Worm (Caenorhabditis elegans) whole organism, L4 larva: ENCODE results near the gene dhs-19.
A peak's percentile ranks its signal among the peaks of the same experiment; 100 is the strongest.
"Not testable (repeated sequence)": the region's sequence is repeated elsewhere in the genome, so short reads cannot be mapped to it uniquely, and the experiment has no call there.

Experiments
- F26F4.8 ChIP-seq: fragments of 200-800 bp; sonication (Bioruptor generic); conservative IDR thresholded peaks from 2 replicates; pipeline ENCODE4 v1.3.6; 2022; ENCODE audit warnings: missing genetic modification characterization, missing compliant biosample characterization
- Y105C5A.15 ChIP-seq: fragments of 200-800 bp; sonication (Bioruptor generic); IDR thresholded peaks from 2 replicates; pipeline ENCODE4 v1.3.6; 2022; ENCODE audit warnings: missing genetic modification characterization, missing compliant biosample characterization
- ZK337.2 ChIP-seq: fragments of 200-800 bp; sonication (Bioruptor generic); IDR thresholded peaks from 2 replicates; pipeline ENCODE4 v1.3.6; 2022; ENCODE audit warnings: missing genetic modification reagents, missing genetic modification characterization, missing compliant biosample characterization
- ZK546.5 ChIP-seq, 2 experiments: sonication (generic microtip); optimal IDR thresholded peaks; 2 replicates each; lab custom pipeline; 2017; ENCODE audit warnings: missing biosample characterization in 2 of 2, missing genetic modification characterization in 2 of 2
- aha-1 ChIP-seq: fragments of 150-350 bp; peaks from one replicate; lab custom pipeline; 2014; ENCODE audit warnings: missing biosample characterization, missing genetic modification characterization
- ama-1 ChIP-seq: fragments of 150-350 bp; optimal IDR thresholded peaks from 2 replicates; lab custom pipeline; 2014; ENCODE audit warnings: inconsistent platforms, mixed read lengths
- ceh-32 ChIP-seq: sonication (generic microtip); optimal IDR thresholded peaks from 2 replicates; lab custom pipeline; 2016; ENCODE audit warnings: mild to moderate bottlenecking, missing genetic modification characterization, missing compliant biosample characterization; ENCODE audit not compliant: poor library complexity
- ceh-44 ChIP-seq: fragments of 200-800 bp; sonication (Bioruptor generic); IDR thresholded peaks from 2 replicates; pipeline ENCODE4 v1.3.6; 2022; ENCODE audit warnings: missing genetic modification reagents, missing genetic modification characterization, missing compliant biosample characterization
- ceh-82 ChIP-seq: sonication (generic microtip); optimal IDR thresholded peaks from 2 replicates; lab custom pipeline; 2017; ENCODE audit warnings: missing biosample characterization, missing genetic modification characterization
- ctbp-1 ChIP-seq: fragments of 200-800 bp; sonication (Bioruptor generic); IDR thresholded peaks from 2 replicates; pipeline ENCODE4 v1.3.6; 2022; ENCODE audit warnings: missing genetic modification reagents, missing genetic modification characterization, missing compliant biosample characterization
- daf-16 ChIP-seq, 3 experiments: sonication (generic microtip); optimal IDR thresholded peaks; 2 replicates each; lab custom pipeline; 2016 to 2017; ENCODE audit warnings: missing genetic modification characterization in 3 of 3, missing genetic modification reagents in 3 of 3, mild to moderate bottlenecking in 2 of 3, missing compliant biosample characterization in 2 of 3, missing biosample characterization in 1 of 3, moderate library complexity in 1 of 3
- daf-8 ChIP-seq: fragments of 200-800 bp; sonication (Bioruptor generic); IDR thresholded peaks from 2 replicates; pipeline ENCODE4 v1.3.6; 2022; ENCODE audit warnings: missing genetic modification characterization, missing compliant biosample characterization
- dmd-6 ChIP-seq: fragments of 200-800 bp; sonication (Bioruptor generic); IDR thresholded peaks from 2 replicates; pipeline ENCODE4 v1.3.6; 2022; ENCODE audit warnings: missing genetic modification reagents, missing genetic modification characterization, missing compliant biosample characterization
- dmd-8 ChIP-seq: fragments of 200-800 bp; sonication (Bioruptor generic); IDR thresholded peaks from 2 replicates; pipeline ENCODE4 v1.3.6; 2022; ENCODE audit warnings: missing genetic modification characterization, missing compliant biosample characterization
- egl-43 ChIP-seq: fragments of 200-800 bp; sonication (Bioruptor generic); IDR thresholded peaks from 2 replicates; pipeline ENCODE4 v1.3.6; 2022; ENCODE audit warnings: missing genetic modification reagents, missing genetic modification characterization, missing compliant biosample characterization
- fos-1 ChIP-seq: fragments of 150-350 bp; optimal IDR thresholded peaks from 2 replicates; lab custom pipeline; 2014; ENCODE audit warnings: missing biosample characterization, missing genetic modification characterization
- hlh-11 ChIP-seq: fragments of 200-800 bp; sonication (Bioruptor generic); optimal IDR thresholded peaks from 2 replicates; lab custom pipeline; 2018; ENCODE audit warnings: mild to moderate bottlenecking, missing genetic modification characterization, missing compliant biosample characterization
- hmg-1.1 ChIP-seq: fragments of 200-800 bp; sonication (Bioruptor generic); IDR thresholded peaks from 2 replicates; pipeline ENCODE4 v1.3.6; 2022; ENCODE audit warnings: missing genetic modification reagents, missing genetic modification characterization, missing compliant biosample characterization
- jun-1 ChIP-seq: fragments of 150-350 bp; optimal IDR thresholded peaks from 2 replicates; lab custom pipeline; 2014; ENCODE audit warnings: missing biosample characterization, missing genetic modification reagents, missing genetic modification characterization
- lin-15B ChIP-seq: fragments of 150-350 bp; sonication (generic microtip); optimal IDR thresholded peaks from 3 replicates; lab custom pipeline; 2014; ENCODE audit warnings: missing biosample characterization, missing genetic modification characterization
- lin-29 ChIP-seq: fragments of 200-800 bp; sonication (Bioruptor generic); IDR thresholded peaks from 2 replicates; pipeline ENCODE4 v1.3.6; 2022; ENCODE audit warnings: missing genetic modification reagents, missing genetic modification characterization, missing compliant biosample characterization
- lin-39 ChIP-seq: fragments of 150-350 bp; optimal IDR thresholded peaks from 2 replicates; lab custom pipeline; 2014; ENCODE audit warnings: missing biosample characterization, missing genetic modification reagents, missing genetic modification characterization
- madf-5 ChIP-seq, 2 experiments: fragments of 200-800 bp; sonication (Bioruptor generic); IDR thresholded peaks; 2 replicates each; pipeline ENCODE4 v1.3.6; 2022; ENCODE audit warnings: missing compliant biosample characterization in 2 of 2, missing genetic modification characterization in 2 of 2
- mdl-1 ChIP-seq, 2 experiments: fragments of 150-350 bp in 1 of 2; sonication (generic microtip) in 1 of 2; optimal IDR thresholded peaks; 2 replicates each; lab custom pipeline; 2014 to 2017; ENCODE audit warnings: missing biosample characterization in 2 of 2, missing genetic modification characterization in 2 of 2
- mep-1 ChIP-seq: fragments of 150-350 bp; sonication (generic microtip); optimal IDR thresholded peaks from 3 replicates; lab custom pipeline; 2014; ENCODE audit warnings: missing biosample characterization, missing genetic modification characterization
- mes-2 ChIP-seq: sonication (generic microtip); optimal IDR thresholded peaks from 2 replicates; lab custom pipeline; 2016; ENCODE audit warnings: missing genotype, mild to moderate bottlenecking, missing genetic modification characterization, missing compliant biosample characterization; ENCODE audit not compliant: poor library complexity, severe bottlenecking
- mxl-3 ChIP-seq: fragments of 200-800 bp; sonication (Bioruptor generic); optimal IDR thresholded peaks from 2 replicates; lab custom pipeline; 2018; ENCODE audit warnings: mild to moderate bottlenecking, missing genetic modification characterization, missing compliant biosample characterization
- nhr-42 ChIP-seq: fragments of 200-800 bp; sonication (Bioruptor generic); IDR thresholded peaks from 2 replicates; pipeline ENCODE4 v1.3.6; 2022; ENCODE audit warnings: missing genetic modification characterization, missing compliant biosample characterization
- nhr-48 ChIP-seq: sonication (generic microtip); optimal IDR thresholded peaks from 2 replicates; lab custom pipeline; 2016; ENCODE audit warnings: mild to moderate bottlenecking, missing genetic modification characterization, missing compliant biosample characterization
- nhr-6 ChIP-seq: fragments of 150-350 bp; optimal IDR thresholded peaks from 2 replicates; lab custom pipeline; 2014; ENCODE audit warnings: missing biosample characterization, missing genetic modification characterization
- nhr-77 ChIP-seq: fragments of 150-350 bp; optimal IDR thresholded peaks from 2 replicates; lab custom pipeline; 2014; ENCODE audit warnings: missing biosample characterization, missing genetic modification characterization
- pha-4 ChIP-seq, 2 experiments: fragments of 150-350 bp in 1 of 2; fragments of 200-800 bp in 1 of 2; sonication (Bioruptor generic) in 1 of 2; IDR thresholded peaks in 1 of 2; optimal IDR thresholded peaks in 1 of 2; 2 replicates each; pipeline versions ENCODE4 v1.3.6 to Lab custom; 2014 to 2022; ENCODE audit warnings: missing genetic modification characterization in 2 of 2, missing genetic modification reagents in 2 of 2, missing biosample characterization in 1 of 2, missing compliant biosample characterization in 1 of 2
- php-3 ChIP-seq: fragments of 200-800 bp; sonication (Bioruptor generic); IDR thresholded peaks from 2 replicates; pipeline ENCODE4 v1.3.6; 2022; ENCODE audit warnings: missing genetic modification reagents, missing genetic modification characterization, missing compliant biosample characterization
- pqm-1 ChIP-seq: sonication (generic microtip); optimal IDR thresholded peaks from 2 replicates; lab custom pipeline; 2017; ENCODE audit warnings: missing biosample characterization, missing genetic modification characterization
- spr-3 ChIP-seq: fragments of 200-800 bp; sonication (Bioruptor generic); optimal IDR thresholded peaks from 2 replicates; lab custom pipeline; 2018; ENCODE audit warnings: mild to moderate bottlenecking, missing genetic modification characterization, missing compliant biosample characterization
- unc-130 ChIP-seq: sonication (generic microtip); optimal IDR thresholded peaks from 2 replicates; lab custom pipeline; 2016; ENCODE audit warnings: missing genetic modification reagents, missing genetic modification characterization, missing compliant biosample characterization
- unc-62 ChIP-seq, 3 experiments: fragments of 150-350 bp in 1 of 3; sonication (generic microtip); optimal IDR thresholded peaks in 2 of 3; peaks in 1 of 3; 1 replicate in 1 of 3; 2 replicates in 2 of 3; lab custom pipeline; 2014 to 2017; ENCODE audit warnings: missing biosample characterization in 3 of 3, missing genetic modification characterization in 3 of 3, missing genetic modification reagents in 3 of 3, missing genotype in 1 of 3
- vab-7 ChIP-seq: fragments of 200-800 bp; sonication (Bioruptor generic); IDR thresholded peaks from 2 replicates; pipeline ENCODE4 v1.3.6; 2022; ENCODE audit warnings: missing genetic modification reagents, missing genetic modification characterization, missing compliant biosample characterization
- zag-1 ChIP-seq: fragments of 150-350 bp; optimal IDR thresholded peaks from 2 replicates; lab custom pipeline; 2014; ENCODE audit warnings: missing biosample characterization, missing genetic modification characterization
- zfp-3 ChIP-seq: fragments of 200-800 bp; sonication (Bioruptor generic); conservative IDR thresholded peaks from 2 replicates; pipeline ENCODE4 v1.3.6; 2022; ENCODE audit warnings: missing genetic modification reagents, missing genetic modification characterization, missing compliant biosample characterization
- zip-11 ChIP-seq: fragments of 200-800 bp; sonication (Bioruptor generic); IDR thresholded peaks from 2 replicates; pipeline ENCODE4 v1.3.6; 2022; ENCODE audit warnings: missing genetic modification characterization, missing compliant biosample characterization

Gene dhs-19

DNA sequence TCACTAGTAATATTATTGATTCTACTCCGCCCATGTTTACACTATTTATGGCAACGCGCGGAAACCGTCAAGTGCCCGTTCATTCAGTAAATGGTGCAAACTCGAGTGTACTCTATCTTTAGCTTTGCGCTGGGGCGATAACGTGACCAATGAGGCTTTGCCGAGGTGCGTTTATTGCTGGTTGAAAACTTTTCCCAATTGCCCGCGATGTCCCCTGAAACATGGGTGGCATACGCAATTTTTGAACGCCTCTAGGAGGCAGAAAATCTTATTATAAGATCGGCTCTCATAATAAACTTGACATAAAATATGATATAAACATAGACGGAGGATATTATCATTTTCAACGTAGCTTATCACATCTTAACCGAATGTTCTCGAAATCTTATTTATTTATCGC lies 12.3 kb downstream of the dhs-19 start:
- TF ChIP-seq unc-62 (GFP tag; optimal IDR thresholded peaks at IDR 0.05 in 1 of 2; lab: Kevin White, UChicago) (peak in 1 of 2 experiments; percentile 41), unc-130 (GFP tag; lab: Kevin White, UChicago) (peak; percentile 53)
- not testable (repeated sequence) for TF ChIP-seq unc-62 (tag; optimal IDR thresholded peaks at IDR 0.05; lab: Kevin White, UChicago)

DNA sequence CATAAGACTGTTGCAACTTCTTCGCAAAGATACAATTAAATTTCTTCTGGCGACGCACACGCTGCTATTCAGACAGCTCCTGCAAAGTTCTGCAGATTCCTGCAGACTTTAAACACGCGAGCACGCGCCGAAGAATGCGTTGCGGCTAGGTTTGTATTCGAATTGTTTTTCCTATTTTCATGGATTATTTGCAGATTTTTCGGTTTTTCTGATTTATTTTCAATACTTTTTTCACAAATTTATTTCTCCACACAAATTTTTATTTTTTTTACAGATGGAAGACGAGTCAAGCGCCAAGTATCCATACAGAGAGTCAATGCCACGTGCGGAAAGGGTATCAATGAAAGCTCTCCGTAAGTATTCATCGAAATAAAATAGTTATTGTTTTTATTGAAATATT lies 14.6 kb downstream of the dhs-19 start, which contains the start of gene T11F9.7:
Gene T11F9.7 (plus strand): TSS at position 301 of the 400 bp plus-strand sequence.
- not testable (repeated sequence) for TF ChIP-seq daf-16 (GFP tag; optimal IDR thresholded peaks at IDR 0.05; lab: Kevin White, UChicago); daf-16 (tag; optimal IDR thresholded peaks at IDR 0.05; lab: Kevin White, UChicago); ceh-44 (GFP tag; lab: Robert Waterston, UW); ctbp-1

DNA sequence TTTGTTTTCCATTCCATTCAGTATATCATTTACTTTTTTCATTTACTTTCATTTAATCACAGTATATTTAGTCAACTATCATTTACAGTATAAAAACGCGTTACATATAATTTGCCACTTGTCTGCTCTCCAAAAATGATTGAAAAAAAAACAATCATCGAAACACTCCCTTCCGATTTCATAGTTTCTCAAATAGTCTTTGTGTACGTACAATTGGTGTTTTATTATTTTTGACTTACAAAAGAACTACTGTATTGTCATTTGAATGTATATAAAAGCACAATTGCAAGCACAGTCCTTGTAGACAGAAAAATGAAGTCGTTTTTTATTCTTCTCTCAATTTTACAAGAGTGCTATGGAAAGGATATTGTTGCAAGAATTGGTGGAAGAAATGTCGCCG lies 15.9 kb downstream of the dhs-19 start, which contains the start of gene nas-22:
Gene nas-22 (plus strand): TSS at position 301 of the 400 bp plus-strand sequence.
- TF ChIP-seq vab-7 (GFP tag; lab: Robert Waterston, UW) = no peak
- TF ChIP-seq egl-43 = no peak
- TF ChIP-seq mdl-1 (tag; optimal IDR thresholded peaks at IDR 0.05; lab: Kevin White, UChicago) = no peak
- no peak for TF ChIP-seq mep-1 (tag; lab: Kevin White, UChicago)
- no peak for TF ChIP-seq F26F4.8
- no peak for TF ChIP-seq daf-8 (GFP tag; lab: Robert Waterston, UW)
- TF ChIP-seq unc-130 (GFP tag; lab: Kevin White, UChicago) = no peak
- no peak for TF ChIP-seq nhr-42 (GFP tag; lab: Robert Waterston, UW)
- TF ChIP-seq spr-3 = no peak
- TF ChIP-seq zip-11 = no peak
- TF ChIP-seq pqm-1 (tag; lab: Kevin White, UChicago) = no peak
- TF ChIP-seq jun-1 (tag; lab: Kevin White, UChicago) = no peak
- no peak for TF ChIP-seq hmg-1.1 (GFP tag; lab: Robert Waterston, UW)
- TF ChIP-seq fos-1 (tag; lab: Kevin White, UChicago) = no peak
- TF ChIP-seq dmd-6 (GFP tag; lab: Robert Waterston, UW) = no peak

DNA sequence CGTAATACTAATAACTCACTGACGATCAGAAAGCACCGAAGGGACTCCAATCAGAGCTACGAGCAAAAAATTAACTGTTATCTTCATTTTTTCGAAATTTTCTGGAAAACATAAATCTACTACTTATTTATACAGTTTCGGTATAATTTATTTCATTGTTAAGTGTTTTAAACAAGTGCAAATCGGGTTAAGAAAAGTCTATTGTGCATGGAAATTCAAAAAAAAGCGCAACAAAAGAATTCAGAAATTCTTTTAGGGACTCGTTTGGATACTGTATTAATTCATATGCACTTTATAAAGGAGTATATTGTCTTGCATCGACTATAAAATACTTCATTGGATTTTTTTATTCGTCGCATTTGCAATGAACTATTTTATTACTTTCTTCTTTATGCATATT lies 18.1 kb downstream of the dhs-19 start, which contains the start of the genes nas-20 and nas-21:
Gene nas-20 (minus strand): TSS at position 101 of the 400 bp plus-strand sequence.
Gene nas-21 (plus strand): TSS at position 356 of the 400 bp plus-strand sequence.
- TF ChIP-seq php-3 (GFP tag; lab: Robert Waterston, UW) = no peak
- no peak for TF ChIP-seq madf-5 (GFP tag; IDR thresholded peaks at IDR 0.05; lab: Robert Waterston, UW)
- TF ChIP-seq zag-1 (tag; lab: Kevin White, UChicago) = no peak
- TF ChIP-seq lin-15B (tag; lab: Kevin White, UChicago) = no peak
- no peak for TF ChIP-seq Y105C5A.15 (GFP tag; lab: Robert Waterston, UW)
- no peak for TF ChIP-seq ZK546.5 (tag; optimal IDR thresholded peaks at IDR 0.05; lab: Kevin White, UChicago)
- no peak for TF ChIP-seq mxl-3 (GFP tag; lab: Kevin White, UChicago)
- TF ChIP-seq lin-39 (tag; lab: Kevin White, UChicago) = no peak
- no peak for TF ChIP-seq zfp-3
- TF ChIP-seq ZK337.2 (GFP tag; lab: Robert Waterston, UW) = no peak
- no peak for TF ChIP-seq pha-4 (GFP tag; IDR thresholded peaks at IDR 0.05; lab: Robert Waterston, UW)
- no peak for TF ChIP-seq pha-4 (tag; optimal IDR thresholded peaks at IDR 0.05; lab: Kevin White, UChicago)

DNA sequence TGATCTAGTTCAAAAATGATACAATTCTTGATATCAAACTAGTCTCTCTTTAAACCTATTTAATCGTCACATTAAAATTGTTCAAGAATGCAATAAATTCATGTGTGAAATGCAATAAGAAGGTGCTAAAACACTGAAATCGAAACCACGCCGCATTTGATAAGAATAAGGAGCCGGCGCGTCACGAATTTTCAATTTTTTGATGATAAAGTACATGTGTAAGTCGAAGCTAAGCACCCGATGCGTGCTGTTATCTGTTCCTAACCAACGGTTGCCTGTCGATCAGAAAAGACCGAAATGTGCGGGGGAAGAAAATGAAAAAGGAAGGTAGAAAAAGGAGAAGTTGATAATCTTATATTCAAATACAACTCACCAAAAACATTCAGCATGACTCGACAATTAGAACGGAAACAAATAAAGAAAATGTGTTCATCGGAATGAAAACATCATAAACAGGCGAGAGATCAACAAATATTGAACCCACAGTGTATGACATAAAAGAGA lies 20.0 kb downstream of the dhs-19 start, which contains the start of gene aat-6:
Gene aat-6 (minus strand): TSS at position 454 of the 504 bp plus-strand sequence.
- TF ChIP-seq daf-16 (GFP tag; optimal IDR thresholded peaks at IDR 0.05; lab: Kevin White, UChicago) (no peak), daf-16 (tag; optimal IDR thresholded peaks at IDR 0.05; lab: Kevin White, UChicago) (peak; percentile 70), ZK337.2 (GFP tag; lab: Robert Waterston, UW) (no peak), mes-2 (tag; lab: Kevin White, UChicago) (no peak), nhr-48 (tag; lab: Kevin White, UChicago) (peak; percentile 28), lin-29 (no peak), mdl-1 (tag; optimal IDR thresholded peaks at IDR 0.05; lab: Kevin White, UChicago) (peak in 1 of 2 experiments; percentile 45), ZK546.5 (tag; optimal IDR thresholded peaks at IDR 0.05; lab: Kevin White, UChicago) (no peak), ama-1 (lab: Kevin White, UChicago) (no peak), aha-1 (tag; lab: Kevin White, UChicago) (no peak), lin-15B (tag; lab: Kevin White, UChicago) (no peak), nhr-77 (tag; lab: Kevin White, UChicago) (no peak), hlh-11 (tag; lab: Kevin White, UChicago) (peak; percentile 84), F26F4.8 (no peak), ceh-32 (tag; lab: Kevin White, UChicago) (no peak), ceh-82 (tag; lab: Kevin White, UChicago) (no peak), dmd-6 (GFP tag; lab: Robert Waterston, UW) (peak; percentile 94), nhr-6 (tag; lab: Kevin White, UChicago) (no peak), fos-1 (tag; lab: Kevin White, UChicago) (no peak), Y105C5A.15 (GFP tag; lab: Robert Waterston, UW) (no peak), dmd-8 (GFP tag; lab: Robert Waterston, UW) (no peak)
